Fruit fly (Drosophila melanogaster): Measurements from ENCODE around the gene CG42833.

DNA sequence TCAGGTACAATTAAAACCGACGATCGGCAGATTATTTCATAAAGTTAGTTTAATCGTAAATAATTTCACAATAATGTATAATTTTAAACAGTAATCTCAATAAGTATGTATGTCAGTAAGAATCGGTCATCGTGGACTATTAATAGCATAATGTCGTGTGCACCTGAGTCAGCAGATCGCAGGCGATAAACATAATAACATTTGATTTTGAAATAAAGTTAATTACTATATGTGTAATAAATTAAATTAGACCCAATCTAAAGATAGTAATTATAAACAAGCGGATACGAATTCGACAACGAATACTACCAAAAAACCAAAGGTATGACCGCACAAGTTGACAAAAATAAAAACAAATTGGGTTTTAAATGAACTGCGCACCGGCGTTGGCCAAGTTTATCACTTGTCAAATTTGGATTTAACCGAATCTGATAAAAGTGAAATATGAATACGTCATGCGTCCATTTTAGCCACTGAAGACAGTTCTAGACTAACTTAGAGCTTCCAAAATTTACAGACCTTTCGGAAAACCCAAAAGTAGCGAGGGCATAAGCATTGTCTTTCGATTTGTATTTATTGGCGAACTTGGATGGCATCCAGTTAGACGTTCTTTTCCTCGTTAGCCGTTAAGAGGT, 7.2 kb downstream of the CG42833 start, which contains the start of gene CG6996:
- no peak for TF ChIP-seq CG8478 (optimal IDR thresholded peaks at IDR 0.05)
- no peak for TF ChIP-seq CTCF (optimal IDR thresholded peaks at IDR 0.05)
